Worm (Caenorhabditis elegans) whole organism, midembryonic: Measurements from ENCODE around the gene T14G8.4.

Experiments
- T22C8.4 ChIP-seq: fragments of 200-800 bp; sonication (Bioruptor generic); IDR thresholded peaks from 2 replicates; pipeline ENCODE4 v1.3.6; 2022; ENCODE audit warnings: missing genetic modification characterization, missing compliant biosample characterization
- flt-1 ChIP-seq: fragments of 200-800 bp; sonication (Bioruptor generic); IDR thresholded peaks from 2 replicates; pipeline ENCODE4 v1.3.6; 2022; ENCODE audit warnings: missing genetic modification characterization, missing compliant biosample characterization
- ref-1 ChIP-seq: fragments of 200-800 bp; sonication (Bioruptor generic); conservative IDR thresholded peaks from 2 replicates; pipeline ENCODE4 v1.3.6; 2022; ENCODE audit warnings: missing genetic modification reagents, missing genetic modification characterization, missing compliant biosample characterization
- ztf-23 ChIP-seq: fragments of 200-800 bp; sonication (Bioruptor generic); IDR thresholded peaks from 2 replicates; pipeline ENCODE4 v1.3.6; 2022; ENCODE audit warnings: missing genetic modification reagents, missing genetic modification characterization, missing compliant biosample characterization
- ztf-29 ChIP-seq: fragments of 200-800 bp; sonication (Bioruptor generic); IDR thresholded peaks from 2 replicates; pipeline ENCODE4 v1.3.6; 2022; ENCODE audit warnings: missing genetic modification reagents, missing genetic modification characterization, missing compliant biosample characterization

- TF ChIP-seq T22C8.4 (GFP tag; lab: Robert Waterston, UW) (no peak), flt-1 (GFP tag; lab: Robert Waterston, UW) (no peak), ztf-23 (no peak), ref-1 (no peak), ztf-29 (no peak)
Observed at ce11 chrX:12902057-12902652, 38.5 kb upstream of the T14G8.4 start.
